Worm (Caenorhabditis elegans) whole organism, mixed stage, embryonic: ENCODE data around the gene C14A11.5.

Experiments
- elt-3 ChIP-seq: fragments of 150-350 bp; optimal IDR thresholded peaks from 2 replicates; lab custom pipeline; 2014; ENCODE audit warnings: missing biosample characterization, missing genetic modification characterization
- lin-32 ChIP-seq: fragments of 200-800 bp; sonication (Bioruptor generic); optimal IDR thresholded peaks from 2 replicates; lab custom pipeline; 2018; ENCODE audit warnings: mild to moderate bottlenecking, missing genetic modification characterization, missing compliant biosample characterization
- mab-5 ChIP-seq: fragments of 150-350 bp; optimal IDR thresholded peaks from 2 replicates; lab custom pipeline; 2014; ENCODE audit warnings: missing biosample characterization, missing genetic modification characterization
- nhr-12 ChIP-seq: fragments of 150-350 bp; optimal IDR thresholded peaks from 2 replicates; lab custom pipeline; 2014; ENCODE audit warnings: missing biosample characterization, missing genetic modification characterization
- nhr-237 ChIP-seq: fragments of 150-350 bp; optimal IDR thresholded peaks from 2 replicates; lab custom pipeline; 2014; ENCODE audit warnings: missing biosample characterization, missing genetic modification characterization
- nhr-28 ChIP-seq: fragments of 150-350 bp; optimal IDR thresholded peaks from 2 replicates; lab custom pipeline; 2014; ENCODE audit warnings: missing biosample characterization, missing genetic modification characterization
- nhr-76 ChIP-seq: sonication (generic microtip); optimal IDR thresholded peaks from 2 replicates; lab custom pipeline; 2017; ENCODE audit warnings: missing biosample characterization, missing genetic modification characterization
- snpc-4 ChIP-seq: fragments of 150-350 bp; optimal IDR thresholded peaks from 2 replicates; lab custom pipeline; 2014; ENCODE audit warnings: missing biosample characterization, missing genetic modification characterization
- sptf-1 ChIP-seq: sonication (generic microtip); optimal IDR thresholded peaks from 2 replicates; lab custom pipeline; 2017; ENCODE audit warnings: mild to moderate bottlenecking, missing genetic modification characterization, moderate library complexity, missing compliant biosample characterization
- unc-120 ChIP-seq: sonication (generic microtip); optimal IDR thresholded peaks from 2 replicates; lab custom pipeline; 2017; ENCODE audit warnings: missing genetic modification characterization, missing compliant biosample characterization; ENCODE audit not compliant: poor library complexity, severe bottlenecking
- unc-62 ChIP-seq: fragments of 150-350 bp; optimal IDR thresholded peaks from 2 replicates; lab custom pipeline; 2014; ENCODE audit warnings: missing biosample characterization, missing genetic modification reagents, missing genetic modification characterization

DNA sequence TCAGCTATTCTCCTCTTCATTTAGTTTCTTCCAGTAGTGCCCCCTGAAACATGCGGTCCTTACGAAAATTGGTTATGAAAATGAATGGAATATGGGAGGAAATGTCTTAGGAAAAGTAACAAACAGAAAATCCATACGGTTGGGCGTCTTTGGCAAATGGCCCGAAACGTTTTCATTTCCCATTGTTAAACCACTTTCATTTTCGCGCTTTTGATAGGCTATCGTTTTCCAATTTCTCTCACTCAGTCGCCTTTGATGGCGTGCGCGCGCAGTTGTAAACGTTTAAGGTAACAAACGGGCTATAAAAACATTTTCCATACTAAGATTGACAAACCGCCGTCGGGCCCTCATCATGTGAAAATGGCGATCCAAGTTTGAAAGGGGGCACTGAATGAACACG lies 12.3 kb downstream of the C14A11.5 start:
- TF ChIP-seq nhr-28 (tag; lab: Kevin White, UChicago) (no peak), elt-3 (tag; lab: Kevin White, UChicago) (no peak), lin-32 (GFP tag; lab: Kevin White, UChicago) (no peak), unc-62 (GFP tag; lab: Kevin White, UChicago) (no peak), nhr-76 (tag; lab: Kevin White, UChicago) (no peak), sptf-1 (tag; lab: Kevin White, UChicago) (no peak), mab-5 (tag; lab: Kevin White, UChicago) (no peak), nhr-237 (no peak), nhr-12 (no peak), snpc-4 (tag; lab: Kevin White, UChicago) (no peak), unc-120 (tag; lab: Kevin White, UChicago) (no peak)
